Fruit fly (Drosophila melanogaster) whole organism, embryonic: Measurements from ENCODE around the gene CCHa1.

Source experiments
- Ada2b ChIP-seq: fragments of 200-800 bp; sonication (Bioruptor generic); IDR thresholded peaks from 2 replicates; pipeline ENCODE4 v1.3.6; 2022; ENCODE audit warnings: missing biosample characterization, missing genetic modification characterization
- Bdp1 ChIP-seq: fragments of 200-800 bp; sonication (Bioruptor generic); optimal IDR thresholded peaks from 3 replicates; lab custom pipeline; 2016; ENCODE audit warnings: missing biosample characterization, missing genetic modification characterization
- CG10654 ChIP-seq: fragments of 200-800 bp; sonication (Bioruptor generic); optimal IDR thresholded peaks from 2 replicates; lab custom pipeline; 2016; ENCODE audit warnings: missing biosample characterization, missing genetic modification characterization
- CG10979 ChIP-seq: fragments of 200-800 bp; sonication (Bioruptor generic); optimal IDR thresholded peaks from 2 replicates; lab custom pipeline; 2018; ENCODE audit warnings: missing biosample characterization, mild to moderate bottlenecking, missing genetic modification characterization, moderate library complexity
- CG12155 ChIP-seq: fragments of 200-800 bp; sonication (Bioruptor generic); optimal IDR thresholded peaks from 3 replicates; lab custom pipeline; 2016; ENCODE audit warnings: missing biosample characterization, missing genetic modification characterization
- CG12219 ChIP-seq: fragments of 200-800 bp; sonication (Bioruptor generic); optimal IDR thresholded peaks from 3 replicates; lab custom pipeline; 2018; ENCODE audit warnings: missing biosample characterization, mild to moderate bottlenecking, missing genetic modification characterization
- CG14441 ChIP-seq: fragments of 200-800 bp; sonication (Bioruptor generic); IDR thresholded peaks from 2 replicates; pipeline ENCODE4 v1.3.6; 2022; ENCODE audit warnings: missing biosample characterization, missing genetic modification characterization
- CG15269 ChIP-seq: fragments of 200-800 bp; sonication (Bioruptor generic); optimal IDR thresholded peaks from 2 replicates; lab custom pipeline; 2018; ENCODE audit warnings: missing biosample characterization, mild to moderate bottlenecking, missing genetic modification characterization, moderate library complexity
- CG15696 ChIP-seq: fragments of 200-800 bp; sonication (Bioruptor generic); optimal IDR thresholded peaks from 2 replicates; lab custom pipeline; 2019; ENCODE audit warnings: missing biosample characterization, mild to moderate bottlenecking, missing genetic modification characterization, moderate library complexity
- CG1647 ChIP-seq: fragments of 200-800 bp; sonication (Bioruptor generic); optimal IDR thresholded peaks from 3 replicates; lab custom pipeline; 2016; ENCODE audit warnings: missing biosample characterization, missing genetic modification characterization
- CG17359 ChIP-seq: fragments of 200-800 bp; sonication (Bioruptor generic); optimal IDR thresholded peaks from 3 replicates; lab custom pipeline; 2018; ENCODE audit warnings: missing biosample characterization, mild to moderate bottlenecking, missing genetic modification characterization, moderate library complexity
- CG17385 ChIP-seq: fragments of 200-800 bp; sonication (Bioruptor generic); optimal IDR thresholded peaks from 3 replicates; lab custom pipeline; 2018; ENCODE audit warnings: missing biosample characterization, mild to moderate bottlenecking, missing genetic modification characterization
- CG18476 ChIP-seq: fragments of 200-800 bp; sonication (Bioruptor generic); optimal IDR thresholded peaks from 2 replicates; lab custom pipeline; 2016; ENCODE audit warnings: missing biosample characterization, mild to moderate bottlenecking, missing genetic modification characterization
- CG30431 ChIP-seq: fragments of 200-800 bp; sonication (Bioruptor generic); optimal IDR thresholded peaks from 2 replicates; lab custom pipeline; 2017; ENCODE audit warnings: missing biosample characterization, missing genetic modification characterization
- CG31441 ChIP-seq: fragments of 200-800 bp; sonication (Bioruptor generic); IDR thresholded peaks from 2 replicates; pipeline ENCODE4 v1.3.6; 2022; ENCODE audit warnings: missing biosample characterization, missing genetic modification characterization
- CG3163 ChIP-seq: fragments of 200-800 bp; sonication (Bioruptor generic); optimal IDR thresholded peaks from 3 replicates; lab custom pipeline; 2016; ENCODE audit warnings: missing biosample characterization, missing genetic modification characterization
- CG3407 ChIP-seq: fragments of 200-800 bp; sonication (Bioruptor generic); optimal IDR thresholded peaks from 2 replicates; lab custom pipeline; 2018; ENCODE audit warnings: missing biosample characterization, mild to moderate bottlenecking, missing genetic modification characterization
- CG34224 ChIP-seq: fragments of 200-800 bp; sonication (Bioruptor generic); IDR thresholded peaks from 3 replicates; pipeline ENCODE4 v1.3.6; 2022; ENCODE audit warnings: missing biosample characterization, missing genetic modification characterization; ENCODE audit not compliant: partially characterized antibody
- CG3995 ChIP-seq: fragments of 200-800 bp; sonication (Bioruptor generic); optimal IDR thresholded peaks from 3 replicates; lab custom pipeline; 2016; ENCODE audit warnings: missing biosample characterization, missing genetic modification characterization
- CG6175 ChIP-seq: fragments of 200-800 bp; sonication (Bioruptor generic); IDR thresholded peaks from 3 replicates; pipeline ENCODE4 v1.3.6; 2022; ENCODE audit warnings: missing biosample characterization, missing genetic modification characterization
- CG7271 ChIP-seq: fragments of 200-800 bp; sonication (Bioruptor generic); optimal IDR thresholded peaks from 2 replicates; lab custom pipeline; 2018; ENCODE audit warnings: missing biosample characterization, mild to moderate bottlenecking, missing genetic modification characterization, moderate library complexity
- CG9609 ChIP-seq: fragments of 200-800 bp; sonication (Bioruptor generic); optimal IDR thresholded peaks from 3 replicates; lab custom pipeline; 2016; ENCODE audit warnings: missing biosample characterization, missing genetic modification characterization
- D ChIP-seq, 2 experiments: fragments of 200-800 bp in 1 of 2; fragments of >200 bp in 1 of 2; sonication (Bioruptor generic) in 1 of 2; optimal IDR thresholded peaks; 2 replicates in 1 of 2; 3 replicates in 1 of 2; lab custom pipeline; 2017; ENCODE audit warnings: mild to moderate bottlenecking in 1 of 2, missing biosample characterization in 1 of 2, missing genetic modification characterization in 1 of 2, missing genetic modification reagents in 1 of 2
- Dad ChIP-seq: fragments of 200-800 bp; sonication (Bioruptor generic); optimal IDR thresholded peaks from 3 replicates; lab custom pipeline; 2016; ENCODE audit warnings: missing biosample characterization, missing genetic modification characterization
- Dll ChIP-seq: fragments of 200-800 bp; sonication (Bioruptor generic); IDR thresholded peaks from 4 replicates; pipeline ENCODE4 v1.3.6; 2022; ENCODE audit warnings: missing biosample characterization, missing genetic modification characterization; ENCODE audit not compliant: partially characterized antibody
- Eip74EF ChIP-seq, 2 experiments: fragments of 200-800 bp in 1 of 2; fragments of >200 bp in 1 of 2; sonication (Bioruptor generic) in 1 of 2; optimal IDR thresholded peaks; 2 replicates each; lab custom pipeline; 2017 to 2019; ENCODE audit warnings: missing biosample characterization in 2 of 2, missing genetic modification characterization in 2 of 2, mild to moderate bottlenecking in 1 of 2, moderate library complexity in 1 of 2
- H15 ChIP-seq: fragments of 200-800 bp; sonication (Bioruptor generic); IDR thresholded peaks from 3 replicates; pipeline ENCODE4 v1.3.6; 2022; ENCODE audit warnings: missing biosample characterization, missing genetic modification characterization
- Hr51 ChIP-seq, 2 experiments: fragments of 200-800 bp; sonication (Bioruptor generic); optimal IDR thresholded peaks; 2 replicates in 1 of 2; 3 replicates in 1 of 2; lab custom pipeline; 2016 to 2018; ENCODE audit warnings: missing biosample characterization in 2 of 2, missing genetic modification characterization in 2 of 2, mild to moderate bottlenecking in 1 of 2, moderate library complexity in 1 of 2
- MTF-1 ChIP-seq: fragments of 200-800 bp; sonication (Bioruptor generic); optimal IDR thresholded peaks from 2 replicates; lab custom pipeline; 2018; ENCODE audit warnings: missing biosample characterization, mild to moderate bottlenecking, missing genetic modification characterization, borderline replicate concordance
- NC2α ChIP-seq: fragments of 200-800 bp; sonication (Bioruptor generic); optimal IDR thresholded peaks from 2 replicates; lab custom pipeline; 2016; ENCODE audit warnings: missing biosample characterization, missing genetic modification characterization
- Nf-YA ChIP-seq: fragments of 200-800 bp; sonication (Bioruptor generic); IDR thresholded peaks from 2 replicates; pipeline ENCODE4 v1.3.6; 2022; ENCODE audit warnings: missing biosample characterization, missing genetic modification characterization
- Nf-YB ChIP-seq: fragments of 200-800 bp; sonication (Bioruptor generic); optimal IDR thresholded peaks from 3 replicates; lab custom pipeline; 2019; ENCODE audit warnings: missing biosample characterization, mild to moderate bottlenecking, missing genetic modification characterization, moderate library complexity
- Rfx ChIP-seq: fragments of 200-800 bp; sonication (Bioruptor generic); IDR thresholded peaks from 2 replicates; pipeline ENCODE4 v1.3.6; 2022; ENCODE audit warnings: missing biosample characterization, missing genetic modification characterization
- Stat92E ChIP-seq, 3 experiments: fragments of >200 bp in 2 of 3; fragments of 200-800 bp in 1 of 3; sonication (Bioruptor generic) in 1 of 3; optimal IDR thresholded peaks; 2 replicates each; lab custom pipeline; 2017 to 2019; ENCODE audit warnings: missing biosample characterization in 3 of 3, missing genetic modification characterization in 3 of 3, mild to moderate bottlenecking in 1 of 3, moderate library complexity in 1 of 3
- ap ChIP-seq: fragments of 200-800 bp; sonication (Bioruptor generic); IDR thresholded peaks from 2 replicates; pipeline ENCODE4 v1.3.6; 2022; ENCODE audit warnings: missing biosample characterization, missing genetic modification characterization
- ara ChIP-seq: fragments of 200-800 bp; sonication (Bioruptor generic); IDR thresholded peaks from 2 replicates; pipeline ENCODE4 v1.3.6; 2022; ENCODE audit warnings: missing biosample characterization, missing genetic modification characterization
- ash1 ChIP-seq: fragments of 200-800 bp; sonication (Bioruptor generic); optimal IDR thresholded peaks from 2 replicates; lab custom pipeline; 2018; ENCODE audit warnings: missing biosample characterization, mild to moderate bottlenecking, missing genetic modification characterization
- bowl ChIP-seq: fragments of 200-800 bp; sonication (Bioruptor generic); IDR thresholded peaks from 2 replicates; pipeline ENCODE4 v1.3.6; 2022; ENCODE audit warnings: missing biosample characterization, missing genetic modification characterization
- chm ChIP-seq: fragments of 200-800 bp; sonication (Bioruptor generic); IDR thresholded peaks from 2 replicates; pipeline ENCODE4 v1.3.6; 2022; ENCODE audit warnings: missing biosample characterization, missing genetic modification characterization
- kah ChIP-seq: fragments of 200-800 bp; sonication (Bioruptor generic); optimal IDR thresholded peaks from 2 replicates; lab custom pipeline; 2018; ENCODE audit warnings: missing biosample characterization, mild to moderate bottlenecking, missing genetic modification characterization
- mam ChIP-seq: fragments of 200-800 bp; sonication (Bioruptor generic); optimal IDR thresholded peaks from 3 replicates; lab custom pipeline; 2016; ENCODE audit warnings: missing biosample characterization, missing genetic modification characterization
- pnt ChIP-seq: fragments of 200-800 bp; sonication (Bioruptor generic); optimal IDR thresholded peaks from 3 replicates; lab custom pipeline; 2016; ENCODE audit warnings: missing biosample characterization, missing genetic modification characterization
- schlank ChIP-seq: fragments of 200-800 bp; sonication (Bioruptor generic); optimal IDR thresholded peaks from 2 replicates; lab custom pipeline; 2018; ENCODE audit warnings: missing biosample characterization, mild to moderate bottlenecking, missing genetic modification characterization
- seq ChIP-seq: fragments of 200-800 bp; sonication (Bioruptor generic); IDR thresholded peaks from 2 replicates; pipeline ENCODE4 v1.3.6; 2022; ENCODE audit warnings: missing biosample characterization, missing genetic modification characterization
- slou ChIP-seq: fragments of 200-800 bp; sonication (Bioruptor generic); optimal IDR thresholded peaks from 3 replicates; lab custom pipeline; 2016; ENCODE audit warnings: missing biosample characterization, missing genetic modification characterization
- twi ChIP-seq: fragments of 200-800 bp; optimal IDR thresholded peaks from 2 replicates; lab custom pipeline; 2019; ENCODE audit warnings: missing biosample characterization, mild to moderate bottlenecking, missing genetic modification characterization, moderate library complexity
- unc-4 ChIP-seq: fragments of 200-800 bp; sonication (Bioruptor generic); IDR thresholded peaks from 2 replicates; pipeline ENCODE4 v1.3.6; 2022; ENCODE audit warnings: missing biosample characterization, missing genetic modification characterization; ENCODE audit not compliant: partially characterized antibody

Gene CCHa1

DNA sequence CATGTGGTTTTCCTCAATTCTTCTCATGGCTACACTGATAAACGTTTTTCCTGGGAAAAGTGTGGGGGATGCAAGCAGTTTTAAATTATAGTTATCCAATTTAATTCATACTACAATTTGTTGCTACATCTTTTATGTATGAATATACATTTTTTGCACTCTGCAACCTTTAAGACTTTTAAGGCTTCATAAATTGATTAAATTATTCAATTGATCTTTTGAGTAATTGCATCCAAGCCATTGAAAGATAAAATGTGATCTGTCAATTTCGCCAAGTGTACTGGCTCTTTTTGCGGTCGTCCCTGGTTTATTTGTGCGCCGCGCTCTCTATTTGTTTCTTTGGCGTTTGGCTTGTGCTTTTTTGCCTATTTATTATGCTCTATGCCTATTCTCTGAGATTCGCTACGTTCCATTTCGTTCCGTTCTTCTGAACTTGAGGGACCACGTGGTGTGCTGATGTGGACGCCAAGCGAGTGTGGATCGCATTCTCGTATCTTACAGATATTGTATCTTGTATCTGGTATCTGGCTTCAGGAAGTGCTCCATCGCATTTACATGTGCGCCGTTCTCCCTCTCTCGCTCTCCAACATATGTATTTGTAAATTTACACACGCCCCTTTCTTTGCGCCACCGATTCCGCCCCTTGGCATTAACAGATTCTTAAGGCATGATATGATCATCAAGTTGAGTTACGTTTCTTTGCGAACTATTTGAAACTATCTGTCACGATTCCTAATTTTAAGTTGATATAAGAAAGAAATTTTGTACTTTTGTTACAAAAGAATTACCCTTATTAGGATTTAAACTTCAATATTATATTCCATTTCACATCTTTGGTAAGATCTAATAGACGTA lies 44.2 kb downstream of the CCHa1 start (continued):
- peak; percentile 86 for TF ChIP-seq schlank (tag; lab: Kevin White, UChicago)
- peak; percentile 87 for TF ChIP-seq seq (GFP tag; lab: Robert Waterston, UW)
- TF ChIP-seq CG17385 (GFP tag; lab: Kevin White, UChicago) = peak; percentile 83
- TF ChIP-seq CG3995 (GFP tag; lab: Kevin White, UChicago) = peak; percentile 53
- TF ChIP-seq CG15269 (tag; lab: Kevin White, UChicago) = peak; percentile 92
- TF ChIP-seq Nf-YA (GFP tag; lab: Robert Waterston, UW) = no peak
- TF ChIP-seq mam (GFP tag; lab: Kevin White, UChicago) = peak; percentile 94
- TF ChIP-seq unc-4 (GFP tag; lab: Robert Waterston, UW) = no peak
- TF ChIP-seq Dad (GFP tag; lab: Kevin White, UChicago) = peak; percentile 80
- TF ChIP-seq bowl = peak; percentile 56; the same call in 1 of the 2 replicates
- no peak for TF ChIP-seq Dll (GFP tag; lab: Robert Waterston, UW)
- peak; percentile 23; the same call in 1 of the 3 replicates for TF ChIP-seq CG34224 (GFP tag; lab: Robert Waterston, UW)
- peak; percentile 81 for TF ChIP-seq CG9609
- no peak for TF ChIP-seq ash1 (GFP tag; lab: Kevin White, UChicago)
- peak; percentile 63 for TF ChIP-seq Nf-YB (GFP tag; lab: Kevin White, UChicago)
- TF ChIP-seq MTF-1 (GFP tag; lab: Kevin White, UChicago) = peak; percentile 48
- TF ChIP-seq H15 (GFP tag; lab: Robert Waterston, UW) = peak; percentile 80
- TF ChIP-seq Bdp1 = peak; percentile 70
- TF ChIP-seq chm = no peak
- no peak for TF ChIP-seq CG7271 (tag; lab: Kevin White, UChicago)
- TF ChIP-seq Rfx (GFP tag; lab: Robert Waterston, UW) = peak; percentile 96
- TF ChIP-seq CG14441 (GFP tag; lab: Robert Waterston, UW) = peak; percentile 87
- peak; percentile 79 for TF ChIP-seq CG6175 (GFP tag; lab: Robert Waterston, UW)
- peak; percentile 77 for TF ChIP-seq CG18476 (GFP tag; lab: Kevin White, UChicago)
- peak; percentile 47 for TF ChIP-seq CG3407
- TF ChIP-seq Eip74EF (GFP tag; optimal IDR thresholded peaks at IDR 0.05; lab: Kevin White, UChicago) = peak in 1 of 2 experiments; percentile 45
- TF ChIP-seq CG10979 (tag; lab: Kevin White, UChicago) = peak; percentile 28
- TF ChIP-seq Ada2b (GFP tag; lab: Robert Waterston, UW) = peak; percentile 82
- peak; percentile 77 for TF ChIP-seq pnt (GFP tag; lab: Kevin White, UChicago)
- peak; percentile 81 for TF ChIP-seq CG17359
- TF ChIP-seq ara (GFP tag; lab: Robert Waterston, UW) = no peak; the same call in 1 of the 2 replicates
- peak; percentile 76 for TF ChIP-seq CG31441 (GFP tag; lab: Robert Waterston, UW)
- TF ChIP-seq CG3163 (GFP tag; lab: Kevin White, UChicago) = peak; percentile 62
- TF ChIP-seq ap = peak; percentile 44; the same call in 1 of the 2 replicates
- peak; percentile 71 for TF ChIP-seq CG10654
- TF ChIP-seq CG15696 (tag; lab: Kevin White, UChicago) = peak; percentile 39
- peak; percentile 13 for TF ChIP-seq twi (tag; lab: Kevin White, UChicago)
- TF ChIP-seq Stat92E (GFP tag; optimal IDR thresholded peaks at IDR 0.05; lab: Kevin White, UChicago) = peak in 1 of 3 experiments; percentile 3
- TF ChIP-seq NC2α = peak; percentile 32
- peak; percentile 61 for TF ChIP-seq CG30431 (GFP tag; lab: Kevin White, UChicago)
- TF ChIP-seq D (optimal IDR thresholded peaks at IDR 0.05; lab: Kevin White, UChicago) = no peak
- peak; percentile 17 for TF ChIP-seq D (GFP tag; optimal IDR thresholded peaks at IDR 0.05; lab: Kevin White, UChicago)
- peak; percentile 82 to 88 for TF ChIP-seq Hr51 (GFP tag; optimal IDR thresholded peaks at IDR 0.05; lab: Kevin White, UChicago)
- TF ChIP-seq CG1647 (GFP tag; lab: Kevin White, UChicago) = peak; percentile 81
- peak; percentile 83 for TF ChIP-seq CG12155 (GFP tag; lab: Kevin White, UChicago)
- peak; percentile 68 for TF ChIP-seq slou (GFP tag; lab: Kevin White, UChicago)
- peak; percentile 66 for TF ChIP-seq CG12219 (GFP tag; lab: Kevin White, UChicago)
- peak; percentile 29 for TF ChIP-seq kah
